Fruit fly (Drosophila melanogaster) whole organism, prepupa: Measurements from ENCODE around the gene RpLP1.

Experiments used
- CG3919 ChIP-seq: fragments of 200-800 bp; sonication (Bioruptor generic); optimal IDR thresholded peaks from 3 replicates; lab custom pipeline; 2016; ENCODE audit warnings: missing biosample characterization, missing genetic modification characterization
- Eip93F ChIP-seq: fragments of 200-800 bp; sonication (Bioruptor generic); optimal IDR thresholded peaks from 2 replicates; lab custom pipeline; 2016; ENCODE audit warnings: missing biosample characterization, mild to moderate bottlenecking, missing genetic modification characterization
- OdsH ChIP-seq: fragments of 200-800 bp; sonication (Bioruptor generic); optimal IDR thresholded peaks from 3 replicates; lab custom pipeline; 2016; ENCODE audit warnings: missing biosample characterization, missing genetic modification characterization

- TF ChIP-seq Eip93F (GFP tag; lab: Kevin White, UChicago): peak; percentile 88
- TF ChIP-seq CG3919: peak; percentile 88
- TF ChIP-seq OdsH (GFP tag; lab: Kevin White, UChicago): peak; percentile 79
These were observed 19.6 kb downstream of the RpLP1 start for dm6 chr2L:439339-439738.
